Worm (Caenorhabditis elegans): ENCODE results near the gene arrd-6.
A peak's percentile ranks its signal among the peaks of the same experiment; 100 is the strongest.

arrd-6 gene

DNA sequence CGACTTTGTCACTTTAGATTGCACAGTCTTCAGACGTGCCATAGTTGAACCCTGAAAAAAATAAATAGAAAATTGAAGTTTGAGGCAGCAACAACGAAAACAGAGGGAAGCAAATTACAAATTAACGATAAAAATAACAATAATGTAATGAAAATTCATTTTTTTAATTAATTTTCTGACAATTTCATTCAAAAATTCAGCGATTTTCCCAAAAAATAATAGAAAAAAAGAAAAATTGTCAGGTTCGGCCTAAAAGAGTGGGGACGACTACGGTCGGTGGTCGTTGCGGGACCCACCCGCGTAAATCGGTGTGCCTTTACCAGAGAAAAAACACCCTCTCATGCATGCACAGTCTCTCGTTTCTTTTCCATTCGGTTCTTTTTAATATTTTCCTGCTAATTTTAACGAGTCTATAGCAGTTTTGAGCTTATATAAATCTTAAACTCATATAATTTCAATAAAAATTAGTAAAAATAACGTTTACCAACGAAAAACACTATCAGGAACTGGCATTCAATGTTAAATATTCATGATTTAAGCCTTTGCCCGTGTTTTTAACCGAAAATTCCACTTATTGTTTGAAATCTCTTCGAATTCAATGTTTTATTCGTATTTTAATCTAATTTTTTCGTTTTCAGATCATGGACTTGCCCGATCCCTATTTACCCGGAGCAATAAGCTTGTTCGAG is 16.1 kb upstream of the arrd-6 start, which contains the start of the genes rps-9 and lsm-1 (continued):
- no peak for TF ChIP-seq fos-1 (tag; optimal IDR thresholded peaks at IDR 0.05)
- TF ChIP-seq mxl-2 (GFP tag; conservative IDR thresholded peaks at IDR 0.05) = no peak
- no peak for TF ChIP-seq mdt-29 (GFP tag; IDR thresholded peaks at IDR 0.05)
- TF ChIP-seq unc-39 (tag; optimal IDR thresholded peaks at IDR 0.05) = no peak
- TF ChIP-seq unc-130 (GFP tag; optimal IDR thresholded peaks at IDR 0.05) = peak; percentile 45
- TF ChIP-seq T26A8.4 (GFP tag; IDR thresholded peaks at IDR 0.05) = no peak
- TF ChIP-seq ceh-20 (GFP tag; IDR thresholded peaks at IDR 0.05) = no peak
- no peak for TF ChIP-seq T20F7.1 (GFP tag; optimal IDR thresholded peaks at IDR 0.05)
- no peak for TF ChIP-seq ces-1 (GFP tag; optimal IDR thresholded peaks at IDR 0.05)
- 0 out of 2 replicates have a peak, but pooled peaks have one; percentile 38 for TF ChIP-seq arid-1 (GFP tag; conservative IDR thresholded peaks at IDR 0.05)
- TF ChIP-seq rbr-2 (tag; optimal IDR thresholded peaks at IDR 0.05) = peak; percentile 43
- TF ChIP-seq Y48G9A.11 (GFP tag; IDR thresholded peaks at IDR 0.05) = no peak
- no peak for TF ChIP-seq aly-2 (tag; optimal IDR thresholded peaks at IDR 0.05)
- TF ChIP-seq nhr-77 (tag; optimal IDR thresholded peaks at IDR 0.05) = peak; percentile 50
- TF ChIP-seq nhr-25 (tag; optimal IDR thresholded peaks at IDR 0.05; ENCODE audit: borderline replicate concordance, insufficient read depth) = no peak
- no peak for TF ChIP-seq snpc-1.2 (GFP tag; IDR thresholded peaks at IDR 0.05)
- peak; percentile 40 for TF ChIP-seq fkh-10 (GFP tag; optimal IDR thresholded peaks at IDR 0.05)
- TF ChIP-seq vab-7 (GFP tag; IDR thresholded peaks at IDR 0.05) = no peak
- no peak for TF ChIP-seq ceh-44 (GFP tag; IDR thresholded peaks at IDR 0.05)
- no peak for TF ChIP-seq Y105C5A.15 (GFP tag; IDR thresholded peaks at IDR 0.05)
- peak; percentile 60; the same call in 1 of the 2 replicates for TF ChIP-seq hmg-1.1 (GFP tag; IDR thresholded peaks at IDR 0.05)
- no peak for TF ChIP-seq Y5F2A.4 (GFP tag; optimal IDR thresholded peaks at IDR 0.05)
- no peak for TF ChIP-seq php-3 (GFP tag; IDR thresholded peaks at IDR 0.05)
- no peak for TF ChIP-seq spr-3 (GFP tag; optimal IDR thresholded peaks at IDR 0.05)
- TF ChIP-seq dmd-8 (GFP tag; IDR thresholded peaks at IDR 0.05) = no peak
- no peak for TF ChIP-seq daf-16 (GFP tag; optimal IDR thresholded peaks at IDR 0.05)
- peak; percentile 32 for TF ChIP-seq daf-16 (tag; optimal IDR thresholded peaks at IDR 0.05)
- no peak for TF ChIP-seq lin-39 (tag; optimal IDR thresholded peaks at IDR 0.05)
- no peak for TF ChIP-seq D1046.2 (GFP tag; IDR thresholded peaks at IDR 0.05)
- TF ChIP-seq skn-1 (tag; optimal IDR thresholded peaks at IDR 0.05) = no peak
- no peak for TF ChIP-seq spr-1 (tag; optimal IDR thresholded peaks at IDR 0.05)
- peak; percentile 32 for TF ChIP-seq ama-1 (optimal IDR thresholded peaks at IDR 0.05)
- TF ChIP-seq attf-4 (tag; optimal IDR thresholded peaks at IDR 0.05) = no peak
- TF ChIP-seq daf-19 (GFP tag; conservative IDR thresholded peaks at IDR 0.05) = no peak
- no peak for TF ChIP-seq pha-4 (GFP tag; IDR thresholded peaks at IDR 0.05)
- no peak for TF ChIP-seq pha-4 (tag; optimal IDR thresholded peaks at IDR 0.05)
- TF ChIP-seq lim-7 (GFP tag; IDR thresholded peaks at IDR 0.05) = no peak
- no peak for TF ChIP-seq Y75B8A.6 (GFP tag; IDR thresholded peaks at IDR 0.05)
- TF ChIP-seq dpl-1 (GFP tag; optimal IDR thresholded peaks at IDR 0.05) = peak; percentile 63
- no peak for TF ChIP-seq gei-8 (GFP tag; optimal IDR thresholded peaks at IDR 0.05)
- no peak for TF ChIP-seq nhr-76 (tag; optimal IDR thresholded peaks at IDR 0.05)
- no peak for TF ChIP-seq dmd-9 (GFP tag; IDR thresholded peaks at IDR 0.05)
- TF ChIP-seq ZK337.2 (GFP tag; IDR thresholded peaks at IDR 0.05) = no peak
- no peak for TF ChIP-seq ctbp-1 (GFP tag; IDR thresholded peaks at IDR 0.05)
- TF ChIP-seq nhr-28 (tag; optimal IDR thresholded peaks at IDR 0.05) = peak; percentile 5
- TF ChIP-seq nhr-111 (GFP tag; optimal IDR thresholded peaks at IDR 0.05) = no peak
- TF ChIP-seq lsy-2 (tag; optimal IDR thresholded peaks at IDR 0.05) = peak; percentile 49 to 98
- no peak for TF ChIP-seq nhr-48 (tag; optimal IDR thresholded peaks at IDR 0.05)
- no peak for TF ChIP-seq ZK546.5 (tag; optimal IDR thresholded peaks at IDR 0.05)
- TF ChIP-seq zfp-3 (GFP tag; conservative IDR thresholded peaks at IDR 0.05) = no peak
- TF ChIP-seq F49E8.2 (tag; optimal IDR thresholded peaks at IDR 0.05; ENCODE audit: borderline replicate concordance) = no peak
- peak; percentile 60 for TF ChIP-seq lin-13 (GFP tag; optimal IDR thresholded peaks at IDR 0.05)
